Worm (Caenorhabditis elegans): Measurements from ENCODE around the gene ida-1.

ida-1 gene

DNA sequence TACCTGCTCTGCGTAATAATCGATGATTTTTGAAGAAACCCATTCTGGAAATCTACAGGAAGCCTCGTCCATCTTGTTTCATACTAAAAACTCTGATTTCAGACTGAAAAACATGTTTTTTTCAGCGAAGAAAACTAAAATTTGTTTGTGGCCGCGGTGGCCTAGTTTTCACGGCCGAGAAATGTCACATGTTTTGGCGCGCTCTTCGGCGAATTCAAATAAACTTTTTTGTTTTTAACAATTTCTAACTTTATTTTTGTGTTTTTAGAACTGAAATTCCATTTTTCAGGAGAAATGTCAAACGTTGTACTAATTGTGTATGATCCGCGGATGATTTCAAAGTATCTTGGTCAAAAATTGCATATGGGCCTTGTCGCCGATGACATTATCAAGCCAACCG lies 47.6 kb downstream of the ida-1 start, which contains the start of the genes polq-1 and him-10 (continued):
- TF ChIP-seq swsn-7 (tag; optimal IDR thresholded peaks at IDR 0.05) (no peak), egl-27 (tag; optimal IDR thresholded peaks at IDR 0.05) (no peak), pqm-1 (tag; optimal IDR thresholded peaks at IDR 0.05) (no peak), unc-86 (tag; optimal IDR thresholded peaks at IDR 0.05) (no peak), ama-1 (optimal IDR thresholded peaks at IDR 0.05) (no peak), dsc-1 (tag; optimal IDR thresholded peaks at IDR 0.05) (no peak), snu-23 (GFP tag; optimal IDR thresholded peaks at IDR 0.05) (peak; percentile 16), fkh-10 (GFP tag; optimal IDR thresholded peaks at IDR 0.05) (no peak), mep-1 (tag; optimal IDR thresholded peaks at IDR 0.05) (peak; percentile 48), mab-9 (GFP tag; IDR thresholded peaks at IDR 0.05) (no peak), unc-30 (tag; optimal IDR thresholded peaks at IDR 0.05) (no peak), efl-1 (optimal IDR thresholded peaks at IDR 0.05) (peak; percentile 53 to 79), efl-1 (GFP tag; optimal IDR thresholded peaks at IDR 0.05 in 1 of 2) (peak; percentile 87 to 98), lsy-2 (tag; optimal IDR thresholded peaks at IDR 0.05) (peak in 1 of 2 experiments; percentile 51), hpl-2 (GFP tag; optimal IDR thresholded peaks at IDR 0.05) (no peak), nhr-85 (tag) (peak; percentile 40), dpl-1 (GFP tag; optimal IDR thresholded peaks at IDR 0.05) (peak; percentile 72 to 86 (median 80)), vab-15 (tag; optimal IDR thresholded peaks at IDR 0.05) (no peak), rnt-1 (tag; optimal IDR thresholded peaks at IDR 0.05) (peak; percentile 80), fos-1 (tag; optimal IDR thresholded peaks at IDR 0.05) (no peak), lin-15B (tag; optimal IDR thresholded peaks at IDR 0.05) (no peak), blmp-1 (tag; optimal IDR thresholded peaks at IDR 0.05) (peak; percentile 16), mdl-1 (tag; optimal IDR thresholded peaks at IDR 0.05) (no peak), ztf-4 (tag; optimal IDR thresholded peaks at IDR 0.05) (no peak), ceh-90 (tag; optimal IDR thresholded peaks at IDR 0.05) (peak; percentile 59), fkh-4 (tag; optimal IDR thresholded peaks at IDR 0.05; ENCODE audit: borderline replicate concordance) (peak; percentile 9), isw-1 (GFP tag; IDR thresholded peaks at IDR 0.05) (no peak), sup-37 (GFP tag; optimal IDR thresholded peaks at IDR 0.05) (no peak), lir-3 (tag; optimal IDR thresholded peaks at IDR 0.05; ENCODE audit: poor library complexity) (peak; percentile 18), pax-3 (tag; optimal IDR thresholded peaks at IDR 0.05) (no peak)

ce11 chrIII:5805273-5805672 lies 49.9 kb downstream of the ida-1 start, which contains the start of gene R12B2.3:
Gene R12B2.3, plus strand, starts transcription at chrIII:5805573.
- TF ChIP-seq hlh-4 (tag; optimal IDR thresholded peaks at IDR 0.05) (no peak), C04F5.9 (tag; optimal IDR thresholded peaks at IDR 0.05) (no peak), egl-27 (tag; optimal IDR thresholded peaks at IDR 0.05) (no peak), unc-62 (GFP tag; optimal IDR thresholded peaks at IDR 0.05) (no peak), swsn-7 (tag; optimal IDR thresholded peaks at IDR 0.05) (no peak), nhr-237 (tag; optimal IDR thresholded peaks at IDR 0.05) (no peak), nhr-71 (tag; optimal IDR thresholded peaks at IDR 0.05) (no peak), nhr-19 (GFP tag; conservative IDR thresholded peaks at IDR 0.05) (no peak), efl-1 (optimal IDR thresholded peaks at IDR 0.05) (no peak), efl-1 (GFP tag; optimal IDR thresholded peaks at IDR 0.05 in 1 of 2) (no peak), nhr-47 (tag; optimal IDR thresholded peaks at IDR 0.05) (no peak), isw-1 (GFP tag; IDR thresholded peaks at IDR 0.05) (no peak), fkh-10 (GFP tag; optimal IDR thresholded peaks at IDR 0.05) (no peak), ces-1 (GFP tag; optimal IDR thresholded peaks at IDR 0.05) (no peak), lir-3 (tag; optimal IDR thresholded peaks at IDR 0.05; ENCODE audit: poor library complexity) (no peak), mef-2 (tag; optimal IDR thresholded peaks at IDR 0.05) (no peak), C16A3.4 (tag; optimal IDR thresholded peaks at IDR 0.05) (no peak), dsc-1 (tag; optimal IDR thresholded peaks at IDR 0.05) (no peak), ceh-8 (GFP tag; optimal IDR thresholded peaks at IDR 0.05) (no peak), lin-15B (tag; optimal IDR thresholded peaks at IDR 0.05) (no peak)

ce11 chrIII:5806720-5807119 lies 51.4 kb downstream of the ida-1 start, which contains the start of gene R12B2.2:
Gene R12B2.2, plus strand, starts transcription at chrIII:5807020.
- TF ChIP-seq fkh-4 (tag; optimal IDR thresholded peaks at IDR 0.05; ENCODE audit: borderline replicate concordance) (no peak), snpc-4 (tag; optimal IDR thresholded peaks at IDR 0.05) (no peak), unc-86 (tag; optimal IDR thresholded peaks at IDR 0.05) (no peak), tlp-1 (tag; optimal IDR thresholded peaks at IDR 0.05) (no peak), jun-1 (tag; optimal IDR thresholded peaks at IDR 0.05) (no peak), nhr-11 (tag; optimal IDR thresholded peaks at IDR 0.05) (no peak), hpl-2 (GFP tag; optimal IDR thresholded peaks at IDR 0.05) (no peak), nhr-19 (GFP tag; conservative IDR thresholded peaks at IDR 0.05) (no peak), unc-62 (GFP tag; optimal IDR thresholded peaks at IDR 0.05) (no peak)

Data from whole organism, L1 larva.